Fruit fly (Drosophila melanogaster) whole organism, embryonic: ENCODE data around the gene Tsf2.
A peak's percentile ranks its signal among the peaks of the same experiment; 100 is the strongest.

Experiments
- Abd-B ChIP-seq: fragments of 200-800 bp; sonication (Bioruptor generic); optimal IDR thresholded peaks from 2 replicates; lab custom pipeline; 2018; ENCODE audit warnings: missing biosample characterization, mild to moderate bottlenecking, missing genetic modification characterization, moderate library complexity
- Awh ChIP-seq: fragments of 200-800 bp; sonication (Bioruptor generic); IDR thresholded peaks from 2 replicates; pipeline ENCODE4, ENCODE4 v1.3.6; 2022; ENCODE audit warnings: missing biosample characterization, missing genetic modification characterization
- CG11723 ChIP-seq: fragments of 200-800 bp; sonication (Bioruptor generic); optimal IDR thresholded peaks from 2 replicates; lab custom pipeline; 2017; ENCODE audit warnings: missing biosample characterization, mild to moderate bottlenecking, missing genetic modification characterization
- CG13296 ChIP-seq: fragments of 200-800 bp; sonication (Bioruptor generic); optimal IDR thresholded peaks from 3 replicates; lab custom pipeline; 2018; ENCODE audit warnings: missing biosample characterization, mild to moderate bottlenecking, missing genetic modification characterization
- CG13424 ChIP-seq: fragments of 200-800 bp; sonication (Bioruptor generic); optimal IDR thresholded peaks from 2 replicates; lab custom pipeline; 2019; ENCODE audit warnings: missing biosample characterization, mild to moderate bottlenecking, missing genetic modification characterization, moderate library complexity
- CG15514 ChIP-seq: fragments of 200-800 bp; sonication (Bioruptor generic); optimal IDR thresholded peaks from 3 replicates; lab custom pipeline; 2017; ENCODE audit warnings: missing biosample characterization, missing genetic modification characterization, mild to moderate bottlenecking, moderate library complexity, missing genetic modification reagents
- CG17802 ChIP-seq: fragments of 200-800 bp; sonication (Bioruptor generic); optimal IDR thresholded peaks from 2 replicates; lab custom pipeline; 2018; ENCODE audit warnings: missing biosample characterization, mild to moderate bottlenecking, missing genetic modification characterization, moderate library complexity
- CG17829 ChIP-seq: fragments of 200-800 bp; optimal IDR thresholded peaks from 2 replicates; lab custom pipeline; 2019; ENCODE audit warnings: missing biosample characterization, mild to moderate bottlenecking, missing genetic modification characterization, moderate library complexity
- CG18599 ChIP-seq: fragments of 200-800 bp; sonication (Bioruptor generic); optimal IDR thresholded peaks from 3 replicates; lab custom pipeline; 2017; ENCODE audit warnings: missing biosample characterization, missing genetic modification characterization, mild to moderate bottlenecking, moderate library complexity, missing genetic modification reagents
- CG2202 ChIP-seq: fragments of 200-800 bp; sonication (Bioruptor generic); optimal IDR thresholded peaks from 2 replicates; lab custom pipeline; 2018; ENCODE audit warnings: missing biosample characterization, mild to moderate bottlenecking, missing genetic modification characterization
- CG31365 ChIP-seq: fragments of 200-800 bp; sonication (Bioruptor generic); optimal IDR thresholded peaks from 2 replicates; lab custom pipeline; 2018; ENCODE audit warnings: missing biosample characterization, mild to moderate bottlenecking, missing genetic modification characterization
- CG31388 ChIP-seq: fragments of 200-800 bp; sonication (Bioruptor generic); optimal IDR thresholded peaks from 2 replicates; lab custom pipeline; 2016; ENCODE audit warnings: missing biosample characterization, missing genetic modification characterization
- CG31441 ChIP-seq: fragments of 200-800 bp; sonication (Bioruptor generic); IDR thresholded peaks from 2 replicates; pipeline ENCODE4 v1.3.6; 2022; ENCODE audit warnings: missing biosample characterization, missing genetic modification characterization
- CG32532 ChIP-seq: fragments of 200-800 bp; sonication (Bioruptor generic); IDR thresholded peaks from 2 replicates; pipeline ENCODE4 v1.3.6; 2022; ENCODE audit warnings: missing biosample characterization, missing genetic modification characterization
- CG34376 ChIP-seq: fragments of 200-800 bp; sonication (Bioruptor generic); optimal IDR thresholded peaks from 2 replicates; lab custom pipeline; 2018; ENCODE audit warnings: missing biosample characterization, mild to moderate bottlenecking, missing genetic modification characterization
- CG6175 ChIP-seq: fragments of 200-800 bp; sonication (Bioruptor generic); IDR thresholded peaks from 3 replicates; pipeline ENCODE4 v1.3.6; 2022; ENCODE audit warnings: missing biosample characterization, missing genetic modification characterization
- CG6683 ChIP-seq: fragments of 200-800 bp; sonication (Bioruptor generic); optimal IDR thresholded peaks from 2 replicates; lab custom pipeline; 2017; ENCODE audit warnings: missing biosample characterization, mild to moderate bottlenecking, missing genetic modification characterization, missing genetic modification reagents
- CG6791 ChIP-seq: fragments of 200-800 bp; sonication (Bioruptor generic); IDR thresholded peaks from 3 replicates; pipeline ENCODE4 v1.3.6; 2022; ENCODE audit warnings: missing biosample characterization, missing genetic modification characterization; ENCODE audit not compliant: partially characterized antibody
- CG6854 ChIP-seq: fragments of 200-800 bp; sonication (Bioruptor generic); optimal IDR thresholded peaks from 3 replicates; lab custom pipeline; 2017; ENCODE audit warnings: missing biosample characterization, mild to moderate bottlenecking, missing genetic modification characterization
- CG7987 ChIP-seq: fragments of 200-800 bp; sonication (Bioruptor generic); optimal IDR thresholded peaks from 2 replicates; lab custom pipeline; 2018; ENCODE audit warnings: missing biosample characterization, mild to moderate bottlenecking, missing genetic modification characterization, moderate library complexity
- Drgx ChIP-seq: fragments of 200-800 bp; sonication (Bioruptor generic); IDR thresholded peaks from 2 replicates; pipeline ENCODE4 v1.3.6; 2022; ENCODE audit warnings: missing biosample characterization, missing genetic modification characterization
- E2f2 ChIP-seq: fragments of 200-800 bp; sonication (Bioruptor generic); IDR thresholded peaks from 2 replicates; pipeline ENCODE4 v1.3.6; 2022; ENCODE audit warnings: missing biosample characterization, missing genetic modification characterization
- Ets97D ChIP-seq: fragments of 200-800 bp; sonication (Bioruptor generic); optimal IDR thresholded peaks from 3 replicates; lab custom pipeline; 2016; ENCODE audit warnings: missing biosample characterization, missing genetic modification characterization
- Fer1 ChIP-seq: fragments of 200-800 bp; sonication (Bioruptor generic); optimal IDR thresholded peaks from 2 replicates; lab custom pipeline; 2017; ENCODE audit warnings: missing biosample characterization, mild to moderate bottlenecking, missing genetic modification characterization
- H15 ChIP-seq: fragments of 200-800 bp; sonication (Bioruptor generic); IDR thresholded peaks from 3 replicates; pipeline ENCODE4 v1.3.6; 2022; ENCODE audit warnings: missing biosample characterization, missing genetic modification characterization
- Lpt ChIP-seq: fragments of >200 bp; optimal IDR thresholded peaks from 2 replicates; lab custom pipeline; 2018; ENCODE audit warnings: missing biosample characterization, missing genetic modification characterization
- MBD-R2 ChIP-seq: fragments of 200-800 bp; sonication (Bioruptor generic); IDR thresholded peaks from 2 replicates; pipeline ENCODE4 v1.3.6; 2022; ENCODE audit warnings: missing biosample characterization, missing genetic modification characterization
- MESR4 ChIP-seq: fragments of 200-800 bp; sonication (Bioruptor generic); optimal IDR thresholded peaks from 2 replicates; lab custom pipeline; 2018; ENCODE audit warnings: missing biosample characterization, mild to moderate bottlenecking, missing genetic modification characterization, moderate library complexity
- Med ChIP-seq: fragments of 200-800 bp; sonication (Bioruptor generic); peaks from one replicate; lab custom pipeline; 2016; ENCODE audit warnings: missing biosample characterization, missing genetic modification characterization, mild to moderate bottlenecking, inconsistent platforms, moderate library complexity
- NC2β ChIP-seq: fragments of 200-800 bp; sonication (Bioruptor generic); optimal IDR thresholded peaks from 2 replicates; lab custom pipeline; 2016; ENCODE audit warnings: missing biosample characterization, missing genetic modification characterization
- Nf-YC ChIP-seq: fragments of 200-800 bp; optimal IDR thresholded peaks from 3 replicates; lab custom pipeline; 2019; ENCODE audit warnings: missing biosample characterization, mild to moderate bottlenecking, missing genetic modification characterization, moderate library complexity
- Opbp ChIP-seq: fragments of 200-800 bp; sonication (Bioruptor generic); IDR thresholded peaks from 3 replicates; pipeline ENCODE4 v1.3.6; 2022; ENCODE audit warnings: missing biosample characterization, missing genetic modification characterization; ENCODE audit not compliant: partially characterized antibody
- Rfx ChIP-seq: fragments of 200-800 bp; sonication (Bioruptor generic); IDR thresholded peaks from 2 replicates; pipeline ENCODE4 v1.3.6; 2022; ENCODE audit warnings: missing biosample characterization, missing genetic modification characterization
- Stat92E ChIP-seq, 3 experiments: fragments of >200 bp in 2 of 3; fragments of 200-800 bp in 1 of 3; sonication (Bioruptor generic) in 1 of 3; optimal IDR thresholded peaks; 2 replicates each; lab custom pipeline; 2017 to 2019; ENCODE audit warnings: missing biosample characterization in 3 of 3, missing genetic modification characterization in 3 of 3, mild to moderate bottlenecking in 1 of 3, moderate library complexity in 1 of 3
- Xbp1 ChIP-seq: fragments of 200-800 bp; sonication (Bioruptor generic); optimal IDR thresholded peaks from 3 replicates; lab custom pipeline; 2016; ENCODE audit warnings: missing biosample characterization, mild to moderate bottlenecking, missing genetic modification characterization
- ash1 ChIP-seq: fragments of 200-800 bp; sonication (Bioruptor generic); optimal IDR thresholded peaks from 2 replicates; lab custom pipeline; 2018; ENCODE audit warnings: missing biosample characterization, mild to moderate bottlenecking, missing genetic modification characterization
- ci ChIP-seq: fragments of 200-800 bp; sonication (Bioruptor generic); IDR thresholded peaks from 3 replicates; pipeline ENCODE4 v1.3.6; 2022; ENCODE audit warnings: missing biosample characterization, missing genetic modification characterization
- klu ChIP-seq: fragments of 200-800 bp; sonication (Bioruptor generic); IDR thresholded peaks from 2 replicates; pipeline ENCODE4 v1.3.6; 2022; ENCODE audit warnings: missing biosample characterization, missing genetic modification characterization
- lilli ChIP-seq: fragments of 200-800 bp; sonication (Bioruptor generic); optimal IDR thresholded peaks from 3 replicates; lab custom pipeline; 2016; ENCODE audit warnings: missing biosample characterization, missing genetic modification characterization
- onecut ChIP-seq: fragments of 200-800 bp; sonication (Bioruptor generic); IDR thresholded peaks from 2 replicates; pipeline ENCODE4 v1.3.6; 2022; ENCODE audit warnings: missing biosample characterization, missing genetic modification characterization
- pb ChIP-seq: fragments of 200-800 bp; sonication (Bioruptor generic); optimal IDR thresholded peaks from 3 replicates; lab custom pipeline; 2016; ENCODE audit warnings: missing biosample characterization, missing genetic modification characterization
- pzg ChIP-seq: fragments of 200-800 bp; sonication (Bioruptor generic); optimal IDR thresholded peaks from 3 replicates; lab custom pipeline; 2018; ENCODE audit warnings: missing biosample characterization, mild to moderate bottlenecking, missing genetic modification characterization, moderate library complexity
- sens-2 ChIP-seq: fragments of 200-800 bp; sonication (Bioruptor generic); IDR thresholded peaks from 2 replicates; pipeline ENCODE4 v1.3.6; 2022; ENCODE audit warnings: missing biosample characterization, missing genetic modification characterization
- sqz ChIP-seq: fragments of 200-800 bp; sonication (Bioruptor generic); optimal IDR thresholded peaks from 3 replicates; lab custom pipeline; 2018; ENCODE audit warnings: missing biosample characterization, mild to moderate bottlenecking, missing genetic modification characterization
- stc ChIP-seq: fragments of 200-800 bp; sonication (Bioruptor generic); IDR thresholded peaks from 2 replicates; pipeline ENCODE4 v1.3.6; 2022; ENCODE audit warnings: missing biosample characterization, missing genetic modification characterization
- toy ChIP-seq: fragments of 200-800 bp; sonication (Bioruptor generic); IDR thresholded peaks from 2 replicates; pipeline ENCODE4 v1.3.6; 2022; ENCODE audit warnings: missing biosample characterization, missing genetic modification characterization
- unpg ChIP-seq: fragments of 200-800 bp; sonication (Bioruptor generic); optimal IDR thresholded peaks from 3 replicates; lab custom pipeline; 2018; ENCODE audit warnings: missing biosample characterization, mild to moderate bottlenecking, missing genetic modification characterization, moderate library complexity
- yki ChIP-seq: fragments of >200 bp; optimal IDR thresholded peaks from 3 replicates; lab custom pipeline; 2018
- zen2 ChIP-seq: fragments of 200-800 bp; sonication (Bioruptor generic); IDR thresholded peaks from 3 replicates; pipeline ENCODE4 v1.3.6; 2022; ENCODE audit warnings: missing biosample characterization, missing genetic modification characterization; ENCODE audit not compliant: partially characterized antibody

The Tsf2 gene

dm6 chr3L:12514762-12515215 is 18.7 kb downstream of the Tsf2 start, which contains the start of the genes sti and tral (continued):
- peak; percentile 58 for TF ChIP-seq CG31365
- TF ChIP-seq MBD-R2: peak; percentile 91
- peak; percentile 50 for TF ChIP-seq CG17802 (tag; lab: Kevin White, UChicago)
- TF ChIP-seq Opbp (GFP tag; lab: Robert Waterston, UW): no peak
- peak; percentile 39 for TF ChIP-seq ash1 (GFP tag; lab: Kevin White, UChicago)
- no peak for TF ChIP-seq Lpt
- TF ChIP-seq CG2202 (tag; lab: Kevin White, UChicago): peak; percentile 72
- TF ChIP-seq lilli (GFP tag; lab: Kevin White, UChicago): peak; percentile 97
- peak; percentile 85 for TF ChIP-seq Nf-YC (tag; lab: Kevin White, UChicago)
- TF ChIP-seq stc (GFP tag; lab: Robert Waterston, UW): peak; percentile 64
- peak; percentile 94 for TF ChIP-seq NC2β
- TF ChIP-seq CG6854 (GFP tag; lab: Kevin White, UChicago): peak; percentile 58
- TF ChIP-seq pb (GFP tag; lab: Kevin White, UChicago): peak; percentile 73

DNA sequence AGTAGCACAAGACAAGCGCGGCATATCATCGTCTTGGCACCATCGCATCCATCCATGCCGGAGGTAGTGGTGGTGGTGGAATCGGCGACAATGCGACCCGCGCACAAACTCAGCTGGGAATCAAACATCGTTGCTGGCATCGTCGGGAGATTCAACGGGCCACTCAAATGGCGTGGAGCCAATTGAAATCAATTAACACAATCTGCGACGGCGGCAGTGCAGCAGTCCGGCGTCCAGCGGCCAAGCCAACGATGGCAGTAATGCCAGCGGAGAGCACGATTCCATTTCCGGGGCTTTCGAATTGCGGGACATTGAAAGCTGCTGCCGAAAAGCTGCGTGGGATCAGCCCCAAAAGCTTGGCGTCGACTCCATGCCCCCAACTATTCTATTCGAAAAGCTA is 26.0 kb downstream of the Tsf2 start, which contains the start of gene CG10654:
Gene CG10654 (minus strand): TSS at position 270 of the 400 bp plus-strand sequence.
- TF ChIP-seq Fer1 (GFP tag; lab: Kevin White, UChicago): peak; percentile 41
- peak; percentile 10; the same call in 1 of the 2 replicates for TF ChIP-seq E2f2 (GFP tag; lab: Robert Waterston, UW)
- TF ChIP-seq CG17802 (tag; lab: Kevin White, UChicago): no peak
- peak; percentile 7 for TF ChIP-seq MESR4 (GFP tag; lab: Kevin White, UChicago)
- peak; percentile 70 for TF ChIP-seq Med (GFP tag; lab: Kevin White, UChicago)
- TF ChIP-seq Awh (GFP tag; lab: Robert Waterston, UW): 0 out of 2 replicates have a peak, but pooled peaks have one; percentile 11
- TF ChIP-seq Ets97D (GFP tag; lab: Kevin White, UChicago): peak; percentile 38
- no peak for TF ChIP-seq ash1 (GFP tag; lab: Kevin White, UChicago)
- TF ChIP-seq toy: no peak
- peak; percentile 14; the same call in 1 of the 3 replicates for TF ChIP-seq CG6175 (GFP tag; lab: Robert Waterston, UW)
- TF ChIP-seq onecut (GFP tag; lab: Robert Waterston, UW): no peak
- TF ChIP-seq unpg (GFP tag; lab: Kevin White, UChicago): no peak
- peak; percentile 33 for TF ChIP-seq CG7987 (GFP tag; lab: Kevin White, UChicago)
- TF ChIP-seq Rfx: 0 out of 2 replicates have a peak, but pooled peaks have one; percentile 18
- peak; percentile 4 for TF ChIP-seq CG6683 (GFP tag; lab: Kevin White, UChicago)
- TF ChIP-seq H15 (GFP tag; lab: Robert Waterston, UW): no peak
- no peak for TF ChIP-seq sqz (GFP tag; lab: Kevin White, UChicago)
- TF ChIP-seq Stat92E (GFP tag; optimal IDR thresholded peaks at IDR 0.05; lab: Kevin White, UChicago): no peak
- TF ChIP-seq CG15514: peak; percentile 28
- no peak for TF ChIP-seq CG13424
- no peak for TF ChIP-seq klu
- no peak for TF ChIP-seq yki (lab: Kevin White, UChicago)
- peak; percentile 15 for TF ChIP-seq CG13296
- 0 out of 3 replicates have a peak, but pooled peaks have one; percentile 38 for TF ChIP-seq CG6791 (GFP tag; lab: Robert Waterston, UW)
- TF ChIP-seq pzg: no peak
- no peak for TF ChIP-seq CG32532
- TF ChIP-seq CG31388 (GFP tag; lab: Kevin White, UChicago): no peak
- TF ChIP-seq Drgx (GFP tag; lab: Robert Waterston, UW): no peak
- no peak for TF ChIP-seq zen2
- TF ChIP-seq CG34376 (GFP tag; lab: Kevin White, UChicago): peak; percentile 45
- TF ChIP-seq CG31441 (GFP tag; lab: Robert Waterston, UW): no peak
- no peak for TF ChIP-seq Xbp1 (GFP tag; lab: Kevin White, UChicago)
- peak; percentile 37 for TF ChIP-seq CG18599 (GFP tag; lab: Kevin White, UChicago)
- no peak for TF ChIP-seq CG11723 (GFP tag; lab: Kevin White, UChicago)
- no peak for TF ChIP-seq Abd-B (GFP tag; lab: Kevin White, UChicago)
- TF ChIP-seq ci (GFP tag; lab: Robert Waterston, UW): peak; percentile 60; the same call in 2 of the 3 replicates
- TF ChIP-seq CG17829 (tag; lab: Kevin White, UChicago): no peak
- no peak for TF ChIP-seq lilli (GFP tag; lab: Kevin White, UChicago)
- no peak for TF ChIP-seq sens-2 (GFP tag; lab: Robert Waterston, UW)
